Worm (Caenorhabditis elegans): ENCODE results near the gene C30G7.2.

The C30G7.2 gene

ce11 chrV:14947022-14947421 is 10.3 kb downstream of the C30G7.2 start, which contains the start of gene C30G7.4:
TSS of gene C30G7.4 (minus strand) at chrV:14947122.
- no peak for TF ChIP-seq nhr-12 (tag; optimal IDR thresholded peaks at IDR 0.05)
- TF ChIP-seq nhr-11 (tag; optimal IDR thresholded peaks at IDR 0.05): no peak
- no peak for TF ChIP-seq ztf-4 (tag; optimal IDR thresholded peaks at IDR 0.05)
- no peak for TF ChIP-seq R02D3.7 (tag; optimal IDR thresholded peaks at IDR 0.05)
- no peak for TF ChIP-seq unc-55 (GFP tag; optimal IDR thresholded peaks at IDR 0.05)
- no peak for TF ChIP-seq zag-1 (tag; optimal IDR thresholded peaks at IDR 0.05)
- TF ChIP-seq nhr-77 (tag; optimal IDR thresholded peaks at IDR 0.05): no peak
- no peak for TF ChIP-seq sma-3 (GFP tag; optimal IDR thresholded peaks at IDR 0.05)
- TF ChIP-seq sma-9 (GFP tag; optimal IDR thresholded peaks at IDR 0.05): no peak
- no peak for TF ChIP-seq sma-9 (tag; optimal IDR thresholded peaks at IDR 0.05)
- TF ChIP-seq ztf-1 (GFP tag; conservative IDR thresholded peaks at IDR 0.05): no peak
- no peak for TF ChIP-seq mab-5 (tag; optimal IDR thresholded peaks at IDR 0.05)
- no peak for TF ChIP-seq ztf-11 (tag; optimal IDR thresholded peaks at IDR 0.05)
- no peak for TF ChIP-seq elt-3 (tag; optimal IDR thresholded peaks at IDR 0.05)
- TF ChIP-seq lin-11 (tag; optimal IDR thresholded peaks at IDR 0.05): no peak

ce11 chrV:14948566-14948965 is 11.9 kb downstream of the C30G7.2 start:
- TF ChIP-seq R02D3.7 (tag; optimal IDR thresholded peaks at IDR 0.05) (no peak), ama-1 (optimal IDR thresholded peaks at IDR 0.05) (peak; percentile 17), lin-13 (GFP tag; optimal IDR thresholded peaks at IDR 0.05) (no peak), crh-2 (tag; optimal IDR thresholded peaks at IDR 0.05) (no peak), snpc-4 (tag; optimal IDR thresholded peaks at IDR 0.05) (no peak), sma-9 (GFP tag; optimal IDR thresholded peaks at IDR 0.05) (no peak), sma-9 (tag; optimal IDR thresholded peaks at IDR 0.05) (no peak), nhr-129 (tag; optimal IDR thresholded peaks at IDR 0.05) (peak; percentile 83), peb-1 (tag; optimal IDR thresholded peaks at IDR 0.05) (no peak), unc-55 (GFP tag; optimal IDR thresholded peaks at IDR 0.05) (no peak), nhr-12 (tag; optimal IDR thresholded peaks at IDR 0.05) (no peak), mab-5 (tag; optimal IDR thresholded peaks at IDR 0.05) (no peak), nhr-6 (tag; optimal IDR thresholded peaks at IDR 0.05) (no peak), ceh-16 (tag; optimal IDR thresholded peaks at IDR 0.05) (no peak), lin-11 (tag; optimal IDR thresholded peaks at IDR 0.05) (peak; percentile 43), mbf-1 (tag; optimal IDR thresholded peaks at IDR 0.05) (no peak), gmeb-1 (tag; optimal IDR thresholded peaks at IDR 0.05) (no peak), fos-1 (tag; optimal IDR thresholded peaks at IDR 0.05) (no peak), ztf-1 (GFP tag; conservative IDR thresholded peaks at IDR 0.05) (no peak), C34F6.9 (tag; optimal IDR thresholded peaks at IDR 0.05) (peak; percentile 49), unc-62 (GFP tag; optimal IDR thresholded peaks at IDR 0.05) (no peak), nhr-10 (tag; optimal IDR thresholded peaks at IDR 0.05) (no peak), nhr-23 (tag; optimal IDR thresholded peaks at IDR 0.05) (no peak), sem-4 (tag; optimal IDR thresholded peaks at IDR 0.05) (no peak), ceh-82 (tag; optimal IDR thresholded peaks at IDR 0.05) (no peak), skn-1 (tag; optimal IDR thresholded peaks at IDR 0.05) (no peak), Y55F3AM.14 (GFP tag; optimal IDR thresholded peaks at IDR 0.05) (no peak), ztf-11 (tag; optimal IDR thresholded peaks at IDR 0.05) (no peak), nhr-237 (tag; optimal IDR thresholded peaks at IDR 0.05) (no peak), lin-39 (tag; optimal IDR thresholded peaks at IDR 0.05) (no peak)

ce11 chrV:14949477-14949876 is 12.8 kb downstream of the C30G7.2 start, which contains the start of gene hil-1:
TSS of gene hil-1 (plus strand) at chrV:14949777.
- TF ChIP-seq skn-1 (tag; optimal IDR thresholded peaks at IDR 0.05) (no peak), F13H6.1 (tag; optimal IDR thresholded peaks at IDR 0.05) (no peak), ztf-4 (tag; optimal IDR thresholded peaks at IDR 0.05) (no peak)

ce11 chrV:14954633-14955032 is 17.9 kb downstream of the C30G7.2 start, which contains the start of gene C30G7.5:
TSS of gene C30G7.5 (minus strand) at chrV:14954733.
- no peak for TF ChIP-seq ztf-1 (GFP tag; conservative IDR thresholded peaks at IDR 0.05)
- no peak for TF ChIP-seq ceh-82 (tag; optimal IDR thresholded peaks at IDR 0.05)
- TF ChIP-seq ztf-4 (tag; optimal IDR thresholded peaks at IDR 0.05): no peak
- TF ChIP-seq lin-39 (tag; optimal IDR thresholded peaks at IDR 0.05): no peak
- TF ChIP-seq nhr-10 (tag; optimal IDR thresholded peaks at IDR 0.05): no peak
- no peak for TF ChIP-seq nhr-6 (tag; optimal IDR thresholded peaks at IDR 0.05)
- TF ChIP-seq lin-13 (GFP tag; optimal IDR thresholded peaks at IDR 0.05): no peak
- no peak for TF ChIP-seq nhr-129 (tag; optimal IDR thresholded peaks at IDR 0.05)
- TF ChIP-seq ZK546.5 (tag; optimal IDR thresholded peaks at IDR 0.05): no peak
- no peak for TF ChIP-seq C34F6.9 (tag; optimal IDR thresholded peaks at IDR 0.05)
- TF ChIP-seq nhr-21 (tag; optimal IDR thresholded peaks at IDR 0.05): no peak
- TF ChIP-seq peb-1 (tag; optimal IDR thresholded peaks at IDR 0.05): no peak
- TF ChIP-seq nhr-237 (tag; optimal IDR thresholded peaks at IDR 0.05): no peak
- no peak for TF ChIP-seq lin-11 (tag; optimal IDR thresholded peaks at IDR 0.05)
- no peak for TF ChIP-seq crh-2 (tag; optimal IDR thresholded peaks at IDR 0.05)
- TF ChIP-seq snpc-4 (tag; optimal IDR thresholded peaks at IDR 0.05): no peak
- no peak for TF ChIP-seq lsy-2 (tag; optimal IDR thresholded peaks at IDR 0.05)
- TF ChIP-seq ceh-16 (tag; optimal IDR thresholded peaks at IDR 0.05): no peak
- TF ChIP-seq dmd-4 (tag; optimal IDR thresholded peaks at IDR 0.05): no peak
